Worm (Caenorhabditis elegans): ENCODE results near the gene E04F6.6.

DNA sequence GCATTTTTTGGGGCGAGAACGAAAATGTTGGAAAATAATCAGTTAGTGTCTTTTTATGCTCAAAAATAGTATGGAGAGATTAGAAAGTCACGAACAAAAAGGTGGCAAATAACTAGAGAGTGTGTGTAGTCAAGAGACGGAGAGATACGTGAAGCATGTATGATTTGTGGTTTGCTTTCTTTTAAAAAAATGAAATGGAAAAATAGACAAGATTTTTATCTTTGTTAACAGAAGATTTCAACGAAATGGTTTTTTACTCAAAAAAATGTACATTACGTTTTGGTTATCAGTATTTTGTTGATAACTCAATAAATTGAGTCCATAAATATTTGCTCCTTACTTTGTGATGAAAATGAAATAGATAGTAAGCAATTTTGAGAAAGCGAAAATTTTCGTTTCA is 8.8 kb upstream of the E04F6.6 start, which contains the start of gene dhs-7:
- TF ChIP-seq pha-4 (tag; optimal IDR thresholded peaks at IDR 0.05) (no peak), mep-1 (tag; optimal IDR thresholded peaks at IDR 0.05) (no peak), lin-13 (tag; optimal IDR thresholded peaks at IDR 0.05) (no peak), sem-2 (GFP tag; optimal IDR thresholded peaks at IDR 0.05) (no peak), lsy-2 (tag; optimal IDR thresholded peaks at IDR 0.05) (no peak), drap-1 (GFP tag; optimal IDR thresholded peaks at IDR 0.05) (no peak), snpc-4 (tag; optimal IDR thresholded peaks at IDR 0.05) (no peak), nhr-28 (tag; optimal IDR thresholded peaks at IDR 0.05) (no peak), ztf-11 (tag; optimal IDR thresholded peaks at IDR 0.05) (no peak)

Data from whole organism, mixed stage, embryonic.